Fruit fly (Drosophila melanogaster) whole organism, embryonic: ENCODE results near the gene CG17359.

ENCODE experiments used
- Abd-B ChIP-seq: fragments of 200-800 bp; sonication (Bioruptor generic); optimal IDR thresholded peaks from 2 replicates; lab custom pipeline; 2018; ENCODE audit warnings: missing biosample characterization, mild to moderate bottlenecking, missing genetic modification characterization, moderate library complexity
- B-H1 ChIP-seq: fragments of 200-800 bp; sonication (Bioruptor generic); IDR thresholded peaks from 3 replicates; pipeline ENCODE4 v1.3.6; 2022; ENCODE audit warnings: missing biosample characterization, missing genetic modification characterization
- B-H2 ChIP-seq: fragments of 200-800 bp; sonication (Bioruptor generic); optimal IDR thresholded peaks from 2 replicates; lab custom pipeline; 2018; ENCODE audit warnings: missing biosample characterization, mild to moderate bottlenecking, missing genetic modification characterization
- Bteb2 ChIP-seq: fragments of 200-800 bp; sonication (Bioruptor generic); optimal IDR thresholded peaks from 2 replicates; lab custom pipeline; 2016; ENCODE audit warnings: missing biosample characterization, missing genetic modification characterization
- CG12071 ChIP-seq: fragments of 200-800 bp; sonication (Bioruptor generic); optimal IDR thresholded peaks from 3 replicates; lab custom pipeline; 2018; ENCODE audit warnings: missing biosample characterization, mild to moderate bottlenecking, missing genetic modification characterization
- CG13287 ChIP-seq: fragments of 200-800 bp; sonication (Bioruptor generic); IDR thresholded peaks from 2 replicates; pipeline ENCODE4 v1.3.6; 2022; ENCODE audit warnings: missing biosample characterization, missing genetic modification characterization; ENCODE audit not compliant: partially characterized antibody
- CG14710 ChIP-seq: fragments of 200-800 bp; sonication (Bioruptor generic); optimal IDR thresholded peaks from 3 replicates; lab custom pipeline; 2019; ENCODE audit warnings: missing biosample characterization, mild to moderate bottlenecking, missing genetic modification characterization, moderate library complexity
- CG15514 ChIP-seq: fragments of 200-800 bp; sonication (Bioruptor generic); optimal IDR thresholded peaks from 3 replicates; lab custom pipeline; 2017; ENCODE audit warnings: missing biosample characterization, missing genetic modification characterization, mild to moderate bottlenecking, moderate library complexity, missing genetic modification reagents
- CG15696 ChIP-seq: fragments of 200-800 bp; sonication (Bioruptor generic); optimal IDR thresholded peaks from 2 replicates; lab custom pipeline; 2019; ENCODE audit warnings: missing biosample characterization, mild to moderate bottlenecking, missing genetic modification characterization, moderate library complexity
- CG30020 ChIP-seq: fragments of 200-800 bp; optimal IDR thresholded peaks from 2 replicates; lab custom pipeline; 2019; ENCODE audit warnings: missing biosample characterization, mild to moderate bottlenecking, missing genetic modification characterization, moderate library complexity
- CG32772 ChIP-seq: fragments of 200-800 bp; sonication (Bioruptor generic); IDR thresholded peaks from 2 replicates; pipeline ENCODE4 v1.3.6; 2022; ENCODE audit warnings: missing biosample characterization, missing genetic modification characterization
- CG34422 ChIP-seq: fragments of 200-800 bp; sonication (Bioruptor generic); IDR thresholded peaks from 3 replicates; pipeline ENCODE4 v1.3.6; 2022; ENCODE audit warnings: missing biosample characterization, missing genetic modification characterization
- CG6791 ChIP-seq: fragments of 200-800 bp; sonication (Bioruptor generic); IDR thresholded peaks from 3 replicates; pipeline ENCODE4 v1.3.6; 2022; ENCODE audit warnings: missing biosample characterization, missing genetic modification characterization; ENCODE audit not compliant: partially characterized antibody
- CG6813 ChIP-seq: fragments of 200-800 bp; sonication (Bioruptor generic); optimal IDR thresholded peaks from 2 replicates; lab custom pipeline; 2017; ENCODE audit warnings: missing biosample characterization, missing genetic modification characterization, mild to moderate bottlenecking, moderate library complexity, missing genetic modification reagents
- CG7745 ChIP-seq: fragments of 200-800 bp; sonication (Bioruptor generic); optimal IDR thresholded peaks from 2 replicates; lab custom pipeline; 2018; ENCODE audit warnings: missing biosample characterization, mild to moderate bottlenecking, missing genetic modification characterization, moderate library complexity
- CG7839 ChIP-seq: fragments of 200-800 bp; sonication (Bioruptor generic); optimal IDR thresholded peaks from 3 replicates; lab custom pipeline; 2018; ENCODE audit warnings: missing biosample characterization, mild to moderate bottlenecking, missing genetic modification characterization, moderate library complexity
- CG9609 ChIP-seq: fragments of 200-800 bp; sonication (Bioruptor generic); optimal IDR thresholded peaks from 3 replicates; lab custom pipeline; 2016; ENCODE audit warnings: missing biosample characterization, missing genetic modification characterization
- CTCF ChIP-seq: fragments of 200-800 bp; sonication (Bioruptor generic); optimal IDR thresholded peaks from 2 replicates; lab custom pipeline; 2017; ENCODE audit warnings: missing biosample characterization, mild to moderate bottlenecking, missing genetic modification characterization, moderate library complexity
- Drgx ChIP-seq: fragments of 200-800 bp; sonication (Bioruptor generic); IDR thresholded peaks from 2 replicates; pipeline ENCODE4 v1.3.6; 2022; ENCODE audit warnings: missing biosample characterization, missing genetic modification characterization
- E2f1 ChIP-seq: fragments of 200-800 bp; sonication (Bioruptor generic); IDR thresholded peaks from 2 replicates; pipeline ENCODE4 v1.3.6; 2022; ENCODE audit warnings: missing biosample characterization, missing genetic modification characterization
- Eip74EF ChIP-seq, 2 experiments: fragments of 200-800 bp in 1 of 2; fragments of >200 bp in 1 of 2; sonication (Bioruptor generic) in 1 of 2; optimal IDR thresholded peaks; 2 replicates each; lab custom pipeline; 2017 to 2019; ENCODE audit warnings: missing biosample characterization in 2 of 2, missing genetic modification characterization in 2 of 2, mild to moderate bottlenecking in 1 of 2, moderate library complexity in 1 of 2
- Fer3 ChIP-seq: fragments of 200-800 bp; sonication (Bioruptor generic); optimal IDR thresholded peaks from 2 replicates; lab custom pipeline; 2018; ENCODE audit warnings: missing biosample characterization, mild to moderate bottlenecking, missing genetic modification characterization, moderate library complexity
- Gsc ChIP-seq: fragments of 200-800 bp; sonication (Bioruptor generic); IDR thresholded peaks from 2 replicates; pipeline ENCODE4 v1.3.6; 2022; ENCODE audit warnings: missing biosample characterization, missing genetic modification characterization
- Hey ChIP-seq: fragments of 200-800 bp; sonication (Bioruptor generic); optimal IDR thresholded peaks from 3 replicates; lab custom pipeline; 2018; ENCODE audit warnings: missing biosample characterization, mild to moderate bottlenecking, missing genetic modification characterization
- Hsf ChIP-seq: fragments of 200-800 bp; sonication (Bioruptor generic); optimal IDR thresholded peaks from 3 replicates; lab custom pipeline; 2016; ENCODE audit warnings: missing biosample characterization, missing genetic modification characterization
- Lim3 ChIP-seq: fragments of 200-800 bp; sonication (Bioruptor generic); IDR thresholded peaks from 2 replicates; pipeline ENCODE4 v1.3.6; 2022; ENCODE audit warnings: missing biosample characterization, missing genetic modification characterization
- MTF-1 ChIP-seq: fragments of 200-800 bp; sonication (Bioruptor generic); optimal IDR thresholded peaks from 2 replicates; lab custom pipeline; 2018; ENCODE audit warnings: missing biosample characterization, mild to moderate bottlenecking, missing genetic modification characterization, borderline replicate concordance
- Myb ChIP-seq: fragments of 200-800 bp; sonication (Bioruptor generic); optimal IDR thresholded peaks from 2 replicates; lab custom pipeline; 2016; ENCODE audit warnings: missing biosample characterization, missing genetic modification characterization
- NC2β ChIP-seq: fragments of 200-800 bp; sonication (Bioruptor generic); optimal IDR thresholded peaks from 2 replicates; lab custom pipeline; 2016; ENCODE audit warnings: missing biosample characterization, missing genetic modification characterization
- Nf-YB ChIP-seq: fragments of 200-800 bp; sonication (Bioruptor generic); optimal IDR thresholded peaks from 3 replicates; lab custom pipeline; 2019; ENCODE audit warnings: missing biosample characterization, mild to moderate bottlenecking, missing genetic modification characterization, moderate library complexity
- Opbp ChIP-seq: fragments of 200-800 bp; sonication (Bioruptor generic); IDR thresholded peaks from 3 replicates; pipeline ENCODE4 v1.3.6; 2022; ENCODE audit warnings: missing biosample characterization, missing genetic modification characterization; ENCODE audit not compliant: partially characterized antibody
- Pdp1 ChIP-seq, 2 experiments: fragments of 200-800 bp; sonication (Bioruptor generic); optimal IDR thresholded peaks; 3 replicates each; lab custom pipeline; 2016; ENCODE audit warnings: missing biosample characterization in 2 of 2, missing genetic modification characterization in 2 of 2, mild to moderate bottlenecking in 1 of 2, moderate library complexity in 1 of 2
- Rfx ChIP-seq: fragments of 200-800 bp; sonication (Bioruptor generic); IDR thresholded peaks from 2 replicates; pipeline ENCODE4 v1.3.6; 2022; ENCODE audit warnings: missing biosample characterization, missing genetic modification characterization
- Spps ChIP-seq: fragments of 200-800 bp; sonication (Bioruptor generic); optimal IDR thresholded peaks from 2 replicates; lab custom pipeline; 2018; ENCODE audit warnings: missing biosample characterization, mild to moderate bottlenecking, missing genetic modification characterization
- br ChIP-seq: fragments of >200 bp; optimal IDR thresholded peaks from 2 replicates; lab custom pipeline; 2017
- chn ChIP-seq: fragments of 200-800 bp; sonication (Bioruptor generic); optimal IDR thresholded peaks from 2 replicates; lab custom pipeline; 2016; ENCODE audit warnings: missing biosample characterization, missing genetic modification characterization
- dm ChIP-seq: fragments of 200-800 bp; sonication (Bioruptor generic); optimal IDR thresholded peaks from 3 replicates; lab custom pipeline; 2016; ENCODE audit warnings: missing biosample characterization, missing genetic modification characterization
- dpn ChIP-seq, 2 experiments: fragments of 200-800 bp; sonication (Bioruptor generic); optimal IDR thresholded peaks; 3 replicates each; lab custom pipeline; 2016; ENCODE audit warnings: missing biosample characterization in 2 of 2, missing genetic modification characterization in 2 of 2
- fru ChIP-seq: fragments of >200 bp; optimal IDR thresholded peaks from 2 replicates; lab custom pipeline; 2017
- fu2 ChIP-seq: fragments of 200-800 bp; sonication (Bioruptor generic); optimal IDR thresholded peaks from 2 replicates; lab custom pipeline; 2016; ENCODE audit warnings: missing biosample characterization, missing genetic modification characterization
- gem ChIP-seq: fragments of 200-800 bp; sonication (Bioruptor generic); optimal IDR thresholded peaks from 2 replicates; lab custom pipeline; 2019; ENCODE audit warnings: missing biosample characterization, mild to moderate bottlenecking, missing genetic modification characterization, moderate library complexity
- grn ChIP-seq: fragments of 200-800 bp; sonication (Bioruptor generic); optimal IDR thresholded peaks from 3 replicates; lab custom pipeline; 2017; ENCODE audit warnings: missing biosample characterization, missing genetic modification characterization
- knrl ChIP-seq: fragments of 200-800 bp; sonication (Bioruptor generic); IDR thresholded peaks from 3 replicates; pipeline ENCODE4 v1.3.6; 2022; ENCODE audit warnings: missing biosample characterization, missing genetic modification characterization; ENCODE audit not compliant: partially characterized antibody
- lbe ChIP-seq: fragments of 200-800 bp; sonication (Bioruptor generic); optimal IDR thresholded peaks from 2 replicates; lab custom pipeline; 2016; ENCODE audit warnings: missing biosample characterization, mild to moderate bottlenecking, missing genetic modification characterization
- mld ChIP-seq: fragments of 200-800 bp; sonication (Bioruptor generic); IDR thresholded peaks from 3 replicates; pipeline ENCODE4 v1.3.6; 2022; ENCODE audit warnings: missing biosample characterization, missing genetic modification characterization; ENCODE audit not compliant: partially characterized antibody
- nmo ChIP-seq: fragments of 200-800 bp; sonication (Bioruptor generic); optimal IDR thresholded peaks from 2 replicates; lab custom pipeline; 2018; ENCODE audit warnings: missing biosample characterization, mild to moderate bottlenecking, missing genetic modification characterization, moderate library complexity
- nom ChIP-seq: fragments of 200-800 bp; sonication (Bioruptor generic); optimal IDR thresholded peaks from 2 replicates; lab custom pipeline; 2017; ENCODE audit warnings: missing biosample characterization, missing genetic modification characterization, mild to moderate bottlenecking, moderate library complexity, missing genetic modification reagents
- row ChIP-seq: fragments of 200-800 bp; sonication (Bioruptor generic); IDR thresholded peaks from 3 replicates; pipeline ENCODE4 v1.3.6; 2022; ENCODE audit warnings: missing biosample characterization, missing genetic modification characterization
- sd ChIP-seq: fragments of 200-800 bp; sonication (Bioruptor generic); optimal IDR thresholded peaks from 3 replicates; lab custom pipeline; 2018; ENCODE audit warnings: missing biosample characterization, mild to moderate bottlenecking, missing genetic modification characterization, moderate library complexity
- vnd ChIP-seq: fragments of 200-800 bp; sonication (Bioruptor generic); IDR thresholded peaks from 3 replicates; pipeline ENCODE4 v1.3.6; 2022; ENCODE audit warnings: missing biosample characterization, missing genetic modification characterization; ENCODE audit not compliant: partially characterized antibody

Gene CG17359

DNA sequence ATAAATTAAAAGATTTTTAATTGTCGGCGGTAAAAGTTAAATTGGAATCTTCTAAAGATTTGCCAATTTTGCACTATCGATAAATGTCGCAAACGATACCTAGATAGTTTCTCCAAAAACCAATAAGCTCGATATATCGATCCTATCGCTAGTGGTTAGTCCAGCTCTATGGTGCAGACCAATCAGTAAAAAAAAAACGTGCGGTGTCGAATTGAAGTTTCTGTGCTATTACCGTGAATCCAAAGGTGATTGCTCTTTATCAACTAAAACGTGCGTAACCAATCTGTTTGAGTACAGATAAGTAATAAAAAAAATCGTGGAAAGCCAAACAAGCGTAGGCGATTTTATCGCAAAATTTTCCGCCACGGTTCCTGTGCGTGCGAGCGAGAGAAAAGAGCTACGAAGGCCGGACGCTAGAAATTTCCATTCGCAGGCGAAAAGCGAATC lies 37.8 kb upstream of the CG17359 start, which contains the start of gene Hsp110 (continued):
- TF ChIP-seq CG30020, result peak; percentile 32
- peak in 1 of 2 experiments; percentile 17 for TF ChIP-seq Eip74EF (GFP tag; optimal IDR thresholded peaks at IDR 0.05; lab: Kevin White, UChicago)
- TF ChIP-seq Rfx (GFP tag; lab: Robert Waterston, UW), result peak; percentile 55
- peak; percentile 45 for TF ChIP-seq chn
- peak; percentile 99 for TF ChIP-seq mld (GFP tag; lab: Robert Waterston, UW)
- peak; percentile 37 for TF ChIP-seq CG7839 (tag; lab: Kevin White, UChicago)
- TF ChIP-seq Drgx (GFP tag; lab: Robert Waterston, UW), result no peak
- TF ChIP-seq Gsc (GFP tag; lab: Robert Waterston, UW), result no peak
- no peak for TF ChIP-seq B-H1 (GFP tag; lab: Robert Waterston, UW)
- peak; percentile 24 for TF ChIP-seq gem (tag; lab: Kevin White, UChicago)
- TF ChIP-seq dpn (GFP tag; optimal IDR thresholded peaks at IDR 0.05; lab: Kevin White, UChicago), result no peak
- TF ChIP-seq CG14710, result peak; percentile 70
- TF ChIP-seq Hsf, result no peak
- peak; percentile 10 for TF ChIP-seq Bteb2 (GFP tag; lab: Kevin White, UChicago)
- no peak for TF ChIP-seq Hey
- TF ChIP-seq Abd-B (GFP tag; lab: Kevin White, UChicago), result no peak
- peak; percentile 62 for TF ChIP-seq Myb (GFP tag; lab: Kevin White, UChicago)
- peak; percentile 55; the same call in 1 of the 2 replicates for TF ChIP-seq CG32772 (GFP tag; lab: Robert Waterston, UW)
- peak; percentile 100 for TF ChIP-seq CG6791 (GFP tag; lab: Robert Waterston, UW)
- no peak for TF ChIP-seq CG7745 (tag; lab: Kevin White, UChicago)
- peak; percentile 45 for TF ChIP-seq B-H2 (GFP tag; lab: Kevin White, UChicago)
- peak; percentile 9 for TF ChIP-seq CTCF
- TF ChIP-seq Pdp1 (GFP tag; optimal IDR thresholded peaks at IDR 0.05; lab: Kevin White, UChicago), result peak in 1 of 2 experiments; percentile 42
- peak; percentile 13 for TF ChIP-seq sd (tag; lab: Kevin White, UChicago)
- peak; percentile 99 for TF ChIP-seq knrl (GFP tag; lab: Robert Waterston, UW)
- TF ChIP-seq CG34422 (GFP tag; lab: Robert Waterston, UW), result peak; percentile 83; the same call in 1 of the 3 replicates
- TF ChIP-seq CG15696 (tag; lab: Kevin White, UChicago), result no peak
- peak; percentile 29 for TF ChIP-seq Nf-YB
- no peak for TF ChIP-seq CG6813 (GFP tag; lab: Kevin White, UChicago)
- TF ChIP-seq MTF-1 (GFP tag; lab: Kevin White, UChicago), result no peak
- TF ChIP-seq NC2β (GFP tag; lab: Kevin White, UChicago), result peak; percentile 7
- TF ChIP-seq vnd, result peak; percentile 99
- TF ChIP-seq CG15514 (GFP tag; lab: Kevin White, UChicago), result peak; percentile 76
- TF ChIP-seq CG12071, result no peak
- no peak for TF ChIP-seq Spps (tag; lab: Kevin White, UChicago)
- TF ChIP-seq CG9609 (GFP tag; lab: Kevin White, UChicago), result no peak
- no peak for TF ChIP-seq fru (lab: Kevin White, UChicago)
- TF ChIP-seq grn (GFP tag; lab: Kevin White, UChicago), result peak; percentile 80
- peak; percentile 53 for TF ChIP-seq nmo (GFP tag; lab: Kevin White, UChicago)
- no peak for TF ChIP-seq br (lab: Kevin White, UChicago)
- TF ChIP-seq lbe (GFP tag; lab: Kevin White, UChicago), result peak; percentile 64
- 0 out of 3 replicates have a peak, but pooled peaks have one; percentile 37 for TF ChIP-seq row (GFP tag; lab: Robert Waterston, UW)
- TF ChIP-seq fu2 (GFP tag; lab: Kevin White, UChicago), result no peak
- peak; percentile 16; the same call in 1 of the 2 replicates for TF ChIP-seq E2f1
- peak; percentile 99 for TF ChIP-seq Opbp
- TF ChIP-seq Fer3 (tag; lab: Kevin White, UChicago), result peak; percentile 10
- TF ChIP-seq Lim3 (GFP tag; lab: Robert Waterston, UW), result no peak
- peak; percentile 66 for TF ChIP-seq nom (GFP tag; lab: Kevin White, UChicago)
- TF ChIP-seq CG13287, result peak; percentile 99
- TF ChIP-seq dm (GFP tag; lab: Kevin White, UChicago), result peak; percentile 83
